Worm (Caenorhabditis elegans) whole organism, L2 larva: ENCODE results near the gene idpa-2.
A peak's percentile ranks its signal among the peaks of the same experiment; 100 is the strongest.

Source experiments
- C34F6.9 ChIP-seq: fragments of 150-350 bp; optimal IDR thresholded peaks from 2 replicates; lab custom pipeline; 2014; ENCODE audit warnings: missing biosample characterization, missing genetic modification characterization
- F13H6.1 ChIP-seq: sonication (generic microtip); optimal IDR thresholded peaks from 2 replicates; lab custom pipeline; 2016; ENCODE audit warnings: missing genetic modification characterization, missing compliant biosample characterization
- R02D3.7 ChIP-seq: fragments of 150-350 bp; optimal IDR thresholded peaks from 2 replicates; lab custom pipeline; 2014; ENCODE audit warnings: missing biosample characterization, missing genetic modification characterization
- ZK546.5 ChIP-seq: sonication (generic microtip); optimal IDR thresholded peaks from 2 replicates; lab custom pipeline; 2017; ENCODE audit warnings: missing biosample characterization, missing genetic modification characterization
- alr-1 ChIP-seq: fragments of 150-350 bp; optimal IDR thresholded peaks from 2 replicates; lab custom pipeline; 2014; ENCODE audit warnings: missing biosample characterization, missing genetic modification characterization
- aly-2 ChIP-seq: fragments of 150-350 bp; optimal IDR thresholded peaks from 2 replicates; lab custom pipeline; 2014; ENCODE audit warnings: missing biosample characterization, missing genetic modification characterization
- ama-1 ChIP-seq: fragments of 150-350 bp; optimal IDR thresholded peaks from 2 replicates; lab custom pipeline; 2018; ENCODE audit warnings: inconsistent platforms
- blmp-1 ChIP-seq: sonication (generic microtip); optimal IDR thresholded peaks from 2 replicates; lab custom pipeline; 2017; ENCODE audit warnings: missing genetic modification characterization, mild to moderate bottlenecking, missing compliant biosample characterization, antibody characterized with exemption, moderate library complexity; ENCODE audit not compliant: insufficient read depth
- crh-2 ChIP-seq: sonication (generic microtip); optimal IDR thresholded peaks from 2 replicates; lab custom pipeline; 2017; ENCODE audit warnings: missing biosample characterization, missing genetic modification characterization
- dmd-4 ChIP-seq: sonication (generic microtip); optimal IDR thresholded peaks from 2 replicates; lab custom pipeline; 2017; ENCODE audit warnings: missing biosample characterization, missing genetic modification characterization
- egl-27 ChIP-seq: sonication (generic microtip); optimal IDR thresholded peaks from 3 replicates; lab custom pipeline; 2017; ENCODE audit warnings: missing biosample characterization, missing genetic modification reagents, missing genetic modification characterization
- elt-1 ChIP-seq: fragments of 150-350 bp; optimal IDR thresholded peaks from 2 replicates; lab custom pipeline; 2014; ENCODE audit warnings: missing biosample characterization, missing genetic modification characterization
- fos-1 ChIP-seq: fragments of 150-350 bp; optimal IDR thresholded peaks from 2 replicates; lab custom pipeline; 2014; ENCODE audit warnings: missing biosample characterization, missing genetic modification characterization
- gmeb-1 ChIP-seq: fragments of 150-350 bp; optimal IDR thresholded peaks from 2 replicates; lab custom pipeline; 2014; ENCODE audit warnings: missing biosample characterization, missing genetic modification characterization
- lin-11 ChIP-seq: fragments of 150-350 bp; sonication (generic microtip); optimal IDR thresholded peaks from 2 replicates; lab custom pipeline; 2014; ENCODE audit warnings: missing biosample characterization, missing genetic modification characterization, inconsistent platforms, mixed read lengths
- lin-13 ChIP-seq: fragments of 150-350 bp; optimal IDR thresholded peaks from 2 replicates; lab custom pipeline; 2014; ENCODE audit warnings: missing biosample characterization, missing genetic modification reagents, missing genetic modification characterization
- lin-39 ChIP-seq: fragments of 150-350 bp; optimal IDR thresholded peaks from 2 replicates; lab custom pipeline; 2014; ENCODE audit warnings: missing biosample characterization, missing genetic modification reagents, missing genetic modification characterization
- lsy-2 ChIP-seq, 2 experiments: fragments of 150-350 bp in 1 of 2; sonication (generic microtip) in 1 of 2; optimal IDR thresholded peaks; 2 replicates each; lab custom pipeline; 2014 to 2017; ENCODE audit warnings: missing biosample characterization in 2 of 2, missing genetic modification characterization in 2 of 2
- mab-5 ChIP-seq: fragments of 150-350 bp; optimal IDR thresholded peaks from 2 replicates; lab custom pipeline; 2014; ENCODE audit warnings: missing biosample characterization, missing genetic modification characterization
- mbf-1 ChIP-seq: sonication (generic microtip); optimal IDR thresholded peaks from 2 replicates; lab custom pipeline; 2017; ENCODE audit warnings: missing biosample characterization, missing genetic modification characterization
- mdl-1 ChIP-seq, 2 experiments: fragments of 150-350 bp in 1 of 2; sonication (generic microtip) in 1 of 2; optimal IDR thresholded peaks; 2 replicates each; lab custom pipeline; 2017; ENCODE audit warnings: missing biosample characterization in 2 of 2, missing genetic modification characterization in 2 of 2
- nhr-10 ChIP-seq: sonication (generic microtip); optimal IDR thresholded peaks from 2 replicates; lab custom pipeline; 2017; ENCODE audit warnings: missing biosample characterization, missing genetic modification characterization
- nhr-11 ChIP-seq: fragments of 150-350 bp; optimal IDR thresholded peaks from 2 replicates; lab custom pipeline; 2014; ENCODE audit warnings: missing biosample characterization, missing genetic modification characterization
- nhr-12 ChIP-seq: fragments of 150-350 bp; optimal IDR thresholded peaks from 2 replicates; lab custom pipeline; 2014; ENCODE audit warnings: missing biosample characterization, missing genetic modification characterization
- nhr-129 ChIP-seq: fragments of 150-350 bp; optimal IDR thresholded peaks from 2 replicates; lab custom pipeline; 2014; ENCODE audit warnings: missing biosample characterization, missing genetic modification characterization
- nhr-21 ChIP-seq: fragments of 150-350 bp; optimal IDR thresholded peaks from 2 replicates; lab custom pipeline; 2014; ENCODE audit warnings: missing biosample characterization, missing genetic modification characterization
- nhr-23 ChIP-seq: fragments of 150-350 bp; optimal IDR thresholded peaks from 2 replicates; lab custom pipeline; 2014; ENCODE audit warnings: missing biosample characterization, missing genetic modification reagents, missing genetic modification characterization
- nhr-237 ChIP-seq: fragments of 150-350 bp; optimal IDR thresholded peaks from 2 replicates; lab custom pipeline; 2014; ENCODE audit warnings: missing biosample characterization, missing genetic modification characterization
- nhr-25 ChIP-seq: fragments of 150-350 bp; sonication (generic microtip); optimal IDR thresholded peaks from 3 replicates; lab custom pipeline; 2014; ENCODE audit warnings: missing biosample characterization, missing genetic modification characterization
- nhr-77 ChIP-seq: fragments of 150-350 bp; optimal IDR thresholded peaks from 2 replicates; lab custom pipeline; 2014; ENCODE audit warnings: missing biosample characterization, missing genetic modification characterization
- sem-4 ChIP-seq: fragments of 150-350 bp; optimal IDR thresholded peaks from 2 replicates; lab custom pipeline; 2014; ENCODE audit warnings: missing biosample characterization, missing genetic modification reagents, missing genetic modification characterization
- skn-1 ChIP-seq: sonication (generic microtip); optimal IDR thresholded peaks from 2 replicates; lab custom pipeline; 2017; ENCODE audit warnings: missing biosample characterization, missing genetic modification characterization
- sma-3 ChIP-seq: sonication (generic microtip); optimal IDR thresholded peaks from 2 replicates; lab custom pipeline; 2016; ENCODE audit warnings: missing genetic modification reagents, missing genetic modification characterization, missing compliant biosample characterization
- sma-9 ChIP-seq, 2 experiments: fragments of 150-350 bp in 1 of 2; sonication (generic microtip) in 1 of 2; optimal IDR thresholded peaks; 2 replicates each; lab custom pipeline; 2014 to 2016; ENCODE audit warnings: missing genetic modification characterization in 2 of 2, mild to moderate bottlenecking in 1 of 2, missing biosample characterization in 1 of 2, missing compliant biosample characterization in 1 of 2, missing genetic modification reagents in 1 of 2, moderate library complexity in 1 of 2
- snpc-4 ChIP-seq: fragments of 150-350 bp; optimal IDR thresholded peaks from 2 replicates; lab custom pipeline; 2014; ENCODE audit warnings: missing biosample characterization, missing genetic modification characterization
- unc-55 ChIP-seq: fragments of 150-350 bp; sonication (generic microtip); optimal IDR thresholded peaks from 3 replicates; lab custom pipeline; 2014; ENCODE audit warnings: missing biosample characterization, missing genetic modification reagents, missing genetic modification characterization
- unc-62 ChIP-seq: fragments of 150-350 bp; optimal IDR thresholded peaks from 2 replicates; lab custom pipeline; 2014; ENCODE audit warnings: missing biosample characterization, missing genetic modification reagents, missing genetic modification characterization
- zag-1 ChIP-seq: fragments of 150-350 bp; optimal IDR thresholded peaks from 2 replicates; lab custom pipeline; 2014; ENCODE audit warnings: missing biosample characterization, missing genetic modification characterization
- ztf-1 ChIP-seq: fragments of 200-800 bp; sonication (Bioruptor generic); conservative IDR thresholded peaks from 2 replicates; pipeline ENCODE4 v1.3.6; 2022; ENCODE audit warnings: missing genetic modification characterization, missing compliant biosample characterization
- ztf-11 ChIP-seq: sonication (generic microtip); optimal IDR thresholded peaks from 2 replicates; lab custom pipeline; 2017; ENCODE audit warnings: missing biosample characterization, missing genetic modification characterization

Gene idpa-2

ce11 chrII:8744555-8745448 lies 47.7 kb downstream of the idpa-2 start (continued):
- TF ChIP-seq F13H6.1 (tag; lab: Kevin White, UChicago), result peak; percentile 29
- no peak for TF ChIP-seq lin-13 (GFP tag; lab: Kevin White, UChicago)
- TF ChIP-seq nhr-129 (tag; lab: Kevin White, UChicago), result peak; percentile 72
- TF ChIP-seq aly-2 (tag; lab: Kevin White, UChicago), result no peak

- TF ChIP-seq ZK546.5 (tag; lab: Kevin White, UChicago), result no peak
- TF ChIP-seq elt-1 (tag; lab: Kevin White, UChicago), result no peak
- TF ChIP-seq blmp-1, result peak; percentile 31
- TF ChIP-seq nhr-10 (tag; lab: Kevin White, UChicago), result no peak
- TF ChIP-seq lin-39 (tag; lab: Kevin White, UChicago), result no peak
- peak; percentile 19 for TF ChIP-seq gmeb-1 (tag; lab: Kevin White, UChicago)
- peak; percentile 92 for TF ChIP-seq ama-1 (lab: Kevin White, UChicago)
- peak; percentile 58 for TF ChIP-seq nhr-129 (tag; lab: Kevin White, UChicago)
- peak; percentile 67 for TF ChIP-seq nhr-25
- TF ChIP-seq mdl-1 (tag; optimal IDR thresholded peaks at IDR 0.05; lab: Kevin White, UChicago), result peak; percentile 11 to 28
- no peak for TF ChIP-seq lin-11
- TF ChIP-seq lin-13 (GFP tag; lab: Kevin White, UChicago), result peak; percentile 44
- TF ChIP-seq sma-9 (GFP tag; optimal IDR thresholded peaks at IDR 0.05; lab: Kevin White, UChicago), result peak; percentile 92
- TF ChIP-seq sma-9 (tag; optimal IDR thresholded peaks at IDR 0.05; lab: Kevin White, UChicago), result no peak
- no peak for TF ChIP-seq nhr-77
- TF ChIP-seq lsy-2 (tag; optimal IDR thresholded peaks at IDR 0.05; lab: Kevin White, UChicago), result no peak
- TF ChIP-seq nhr-21 (tag; lab: Kevin White, UChicago), result peak; percentile 37
- TF ChIP-seq nhr-12, result no peak
- no peak for TF ChIP-seq alr-1
- peak; percentile 51 for TF ChIP-seq F13H6.1 (tag; lab: Kevin White, UChicago)
These were observed 49.0 kb downstream of the idpa-2 start, which contains the start of gene mak-1 for ce11 chrII:8743379-8744173. Gene mak-1 (plus strand): TSS chrII:8744071.

DNA sequence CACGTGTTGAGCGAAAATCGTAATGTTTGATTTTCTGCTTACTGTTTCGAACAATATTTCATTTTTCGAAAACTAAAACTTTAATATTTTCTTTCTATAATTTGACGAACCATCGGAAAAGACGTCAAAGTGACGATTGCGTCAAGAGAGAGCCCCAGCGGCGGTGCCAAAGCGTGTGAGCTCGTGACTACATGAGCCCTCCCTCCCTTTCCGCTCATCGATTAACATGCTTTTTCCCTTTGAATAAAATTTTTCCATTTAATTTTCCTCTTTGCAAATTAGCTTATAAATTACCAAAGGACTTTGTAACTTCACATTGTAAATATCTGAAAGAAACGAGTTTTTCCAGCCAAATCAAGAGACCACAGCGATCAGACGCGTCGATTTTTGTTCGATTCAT lies 49.6 kb downstream of the idpa-2 start:
- no peak for TF ChIP-seq nhr-77
- peak; percentile 26 for TF ChIP-seq lin-11
- TF ChIP-seq lsy-2 (tag; optimal IDR thresholded peaks at IDR 0.05; lab: Kevin White, UChicago), result peak in 1 of 2 experiments; percentile 49
- TF ChIP-seq snpc-4, result no peak
- no peak for TF ChIP-seq nhr-12
- no peak for TF ChIP-seq elt-1 (tag; lab: Kevin White, UChicago)
- TF ChIP-seq nhr-21 (tag; lab: Kevin White, UChicago), result no peak
- peak; percentile 34 for TF ChIP-seq C34F6.9
- TF ChIP-seq egl-27 (tag; lab: Kevin White, UChicago), result no peak
- TF ChIP-seq nhr-129 (tag; lab: Kevin White, UChicago), result no peak
- TF ChIP-seq R02D3.7, result no peak
- TF ChIP-seq lin-13 (GFP tag; lab: Kevin White, UChicago), result peak; percentile 14

DNA sequence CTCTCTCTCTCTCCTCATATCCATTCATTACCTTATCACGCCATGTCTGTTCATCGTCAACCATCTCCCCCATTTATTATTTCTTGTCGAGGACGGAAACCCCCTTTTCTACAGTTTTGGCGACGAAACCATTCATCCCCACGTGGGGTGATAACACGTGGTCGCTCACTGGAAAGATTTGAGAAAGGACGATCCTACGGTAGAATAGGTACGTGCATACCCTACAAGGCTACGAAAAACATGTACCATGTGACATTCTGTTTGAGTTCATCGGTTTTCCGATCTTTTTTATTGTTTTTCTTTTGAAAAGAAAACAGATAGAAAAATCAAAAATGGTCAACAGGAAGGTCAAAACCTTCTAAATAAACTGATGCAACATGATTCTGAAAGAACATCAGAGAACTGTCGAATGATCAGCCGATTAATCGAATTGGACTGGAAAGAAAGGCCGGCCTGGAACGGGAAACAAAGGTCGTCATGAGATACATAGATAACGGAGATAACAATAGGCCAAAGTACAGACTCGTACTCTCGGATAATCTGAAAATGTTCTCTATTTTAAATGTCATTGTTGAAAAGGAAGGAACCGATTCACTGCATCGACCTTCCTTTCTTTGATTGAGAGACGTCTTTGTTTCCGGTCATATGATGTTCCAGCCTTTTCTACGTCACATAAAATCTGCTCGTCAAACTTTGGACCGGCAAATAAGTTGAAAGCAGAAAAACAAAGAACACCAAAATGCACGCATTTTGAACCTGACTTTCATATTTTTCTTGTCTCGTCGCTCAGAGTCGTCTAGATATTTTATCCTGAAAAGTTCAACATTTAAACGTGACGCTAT lies 50.3 kb downstream of the idpa-2 start:
- TF ChIP-seq fos-1 (tag; lab: Kevin White, UChicago), result peak; percentile 18
- no peak for TF ChIP-seq ztf-11 (tag; lab: Kevin White, UChicago)
- TF ChIP-seq mbf-1, result no peak
- no peak for TF ChIP-seq sma-3 (GFP tag; lab: Kevin White, UChicago)
- peak; percentile 14 for TF ChIP-seq mab-5 (tag; lab: Kevin White, UChicago)
- TF ChIP-seq mdl-1 (tag; optimal IDR thresholded peaks at IDR 0.05; lab: Kevin White, UChicago), result peak; percentile 89 to 90
- TF ChIP-seq nhr-237 (tag; lab: Kevin White, UChicago), result no peak
- peak; percentile 16 for TF ChIP-seq sem-4 (tag; lab: Kevin White, UChicago)
- TF ChIP-seq zag-1 (tag; lab: Kevin White, UChicago), result no peak
- no peak for TF ChIP-seq aly-2 (tag; lab: Kevin White, UChicago)
- no peak for TF ChIP-seq ztf-1 (GFP tag; lab: Robert Waterston, UW)
- TF ChIP-seq gmeb-1 (tag; lab: Kevin White, UChicago), result peak; percentile 66
- no peak for TF ChIP-seq R02D3.7
- TF ChIP-seq nhr-77, result no peak
- TF ChIP-seq ama-1 (lab: Kevin White, UChicago), result no peak
- no peak for TF ChIP-seq dmd-4 (tag; lab: Kevin White, UChicago)
- no peak for TF ChIP-seq elt-1 (tag; lab: Kevin White, UChicago)
- TF ChIP-seq egl-27 (tag; lab: Kevin White, UChicago), result peak; percentile 38
- TF ChIP-seq unc-55 (GFP tag; lab: Kevin White, UChicago), result no peak
- no peak for TF ChIP-seq alr-1
- TF ChIP-seq C34F6.9, result peak; percentile 22
- TF ChIP-seq crh-2 (tag; lab: Kevin White, UChicago), result peak; percentile 43
- TF ChIP-seq nhr-11, result no peak
- no peak for TF ChIP-seq unc-62 (GFP tag; lab: Kevin White, UChicago)
- TF ChIP-seq nhr-23 (tag; lab: Kevin White, UChicago), result no peak
- no peak for TF ChIP-seq skn-1 (tag; lab: Kevin White, UChicago)
- TF ChIP-seq nhr-21 (tag; lab: Kevin White, UChicago), result peak; percentile 95
